Worm (Caenorhabditis elegans) whole organism, young adult: ENCODE data around the gene lgc-22.

Experiments
- D2030.7 ChIP-seq: fragments of 200-800 bp; sonication (Bioruptor generic); IDR thresholded peaks from 2 replicates; pipeline ENCODE4 v1.3.6; 2022; ENCODE audit warnings: missing genetic modification reagents, missing genetic modification characterization, missing compliant biosample characterization
- F33H1.4 ChIP-seq: fragments of 200-800 bp; sonication (Bioruptor generic); IDR thresholded peaks from 2 replicates; pipeline ENCODE4 v1.3.6; 2022; ENCODE audit warnings: missing genetic modification reagents, missing genetic modification characterization, missing compliant biosample characterization
- F49E8.2 ChIP-seq: sonication (generic microtip); optimal IDR thresholded peaks from 3 replicates; lab custom pipeline; 2017; ENCODE audit warnings: missing genetic modification characterization, mild to moderate bottlenecking, missing compliant biosample characterization, antibody characterized with exemption, moderate library complexity; ENCODE audit not compliant: insufficient read depth
- F57A8.1 ChIP-seq: fragments of 200-800 bp; sonication (Bioruptor generic); optimal IDR thresholded peaks from 2 replicates; lab custom pipeline; 2018; ENCODE audit warnings: mild to moderate bottlenecking, missing genetic modification characterization, moderate library complexity, missing compliant biosample characterization
- atf-7 ChIP-seq: sonication (generic microtip); optimal IDR thresholded peaks from 2 replicates; lab custom pipeline; 2017; ENCODE audit warnings: mild to moderate bottlenecking, missing genetic modification characterization, missing compliant biosample characterization
- ceh-100 ChIP-seq: fragments of 200-800 bp; sonication (Bioruptor generic); IDR thresholded peaks from 2 replicates; pipeline ENCODE4 v1.3.6; 2022; ENCODE audit warnings: missing genetic modification reagents, missing genetic modification characterization, missing compliant biosample characterization
- ceh-40 ChIP-seq: fragments of 200-800 bp; sonication (Bioruptor generic); IDR thresholded peaks from 2 replicates; pipeline ENCODE4 v1.3.6; 2022; ENCODE audit warnings: missing genetic modification characterization, missing compliant biosample characterization

- no peak for TF ChIP-seq F49E8.2
- TF ChIP-seq D2030.7: no peak
- TF ChIP-seq F57A8.1 (GFP tag; lab: Kevin White, UChicago): no peak
- TF ChIP-seq atf-7 (tag; lab: Kevin White, UChicago): no peak
- TF ChIP-seq F33H1.4 (GFP tag; lab: Robert Waterston, UW): no peak
- TF ChIP-seq ceh-40: no peak
- TF ChIP-seq ceh-100: no peak
These were observed 30.2 kb upstream of the lgc-22 start, which contains the start of gene F36A4.2 for ce11 chrIV:4270925-4271324.
